Worm (Caenorhabditis elegans): ENCODE data around the gene F22H10.6.

F22H10.6 gene

ce11 chrX:16691045-16691444, at the start of gene F22H10.6:
Gene F22H10.6, minus strand, starts transcription at chrX:16691336.
- TF ChIP-seq egl-27 (tag; optimal IDR thresholded peaks at IDR 0.05) (no peak), mdl-1 (tag; optimal IDR thresholded peaks at IDR 0.05) (no peak)

ce11 chrX:16737478-16737877, 46.3 kb upstream of the F22H10.6 start:
- peak; percentile 41 for TF ChIP-seq C34F6.9 (tag; optimal IDR thresholded peaks at IDR 0.05)
- no peak for TF ChIP-seq ceh-82 (tag; optimal IDR thresholded peaks at IDR 0.05)
- TF ChIP-seq lsy-2 (tag; optimal IDR thresholded peaks at IDR 0.05): peak in 1 of 2 experiments; percentile 29
- peak; percentile 38 for TF ChIP-seq nhr-129 (tag; optimal IDR thresholded peaks at IDR 0.05)
- no peak for TF ChIP-seq nhr-77 (tag; optimal IDR thresholded peaks at IDR 0.05)
- TF ChIP-seq mdl-1 (tag; optimal IDR thresholded peaks at IDR 0.05): peak in 1 of 2 experiments; percentile 46
- TF ChIP-seq sma-9 (GFP tag; optimal IDR thresholded peaks at IDR 0.05): no peak
- TF ChIP-seq sma-9 (tag; optimal IDR thresholded peaks at IDR 0.05): no peak

- no peak for TF ChIP-seq F13H6.1 (tag; optimal IDR thresholded peaks at IDR 0.05)
- TF ChIP-seq nhr-77 (tag; optimal IDR thresholded peaks at IDR 0.05): no peak
- no peak for TF ChIP-seq nhr-237 (tag; optimal IDR thresholded peaks at IDR 0.05)
- TF ChIP-seq nhr-6 (tag; optimal IDR thresholded peaks at IDR 0.05): no peak
- no peak for TF ChIP-seq mbf-1 (tag; optimal IDR thresholded peaks at IDR 0.05)
These were observed 43.8 kb upstream of the F22H10.6 start for ce11 chrX:16734970-16735369.

ce11 chrX:16733411-16733810, 42.3 kb upstream of the F22H10.6 start:
- TF ChIP-seq F13H6.1 (tag; optimal IDR thresholded peaks at IDR 0.05): peak; percentile 19
- TF ChIP-seq nhr-129 (tag; optimal IDR thresholded peaks at IDR 0.05): peak; percentile 27
- no peak for TF ChIP-seq nhr-11 (tag; optimal IDR thresholded peaks at IDR 0.05)

- TF ChIP-seq C34F6.9 (tag; optimal IDR thresholded peaks at IDR 0.05) (peak; percentile 11), lsy-2 (tag; optimal IDR thresholded peaks at IDR 0.05) (peak in 1 of 2 experiments; percentile 22), skn-1 (tag; optimal IDR thresholded peaks at IDR 0.05) (no peak), mbf-1 (tag; optimal IDR thresholded peaks at IDR 0.05) (no peak), peb-1 (tag; optimal IDR thresholded peaks at IDR 0.05) (no peak), unc-55 (GFP tag; optimal IDR thresholded peaks at IDR 0.05) (peak; percentile 17), lin-39 (tag; optimal IDR thresholded peaks at IDR 0.05) (no peak), nhr-21 (tag; optimal IDR thresholded peaks at IDR 0.05) (no peak), ZK546.5 (tag; optimal IDR thresholded peaks at IDR 0.05) (no peak), egl-27 (tag; optimal IDR thresholded peaks at IDR 0.05) (no peak), elt-3 (tag; optimal IDR thresholded peaks at IDR 0.05) (no peak), Y55F3AM.14 (GFP tag; optimal IDR thresholded peaks at IDR 0.05) (no peak), sma-3 (GFP tag; optimal IDR thresholded peaks at IDR 0.05) (no peak), nhr-129 (tag; optimal IDR thresholded peaks at IDR 0.05) (peak; percentile 57), nhr-11 (tag; optimal IDR thresholded peaks at IDR 0.05) (no peak), nhr-23 (tag; optimal IDR thresholded peaks at IDR 0.05) (no peak), snpc-4 (tag; optimal IDR thresholded peaks at IDR 0.05) (no peak), ceh-82 (tag; optimal IDR thresholded peaks at IDR 0.05) (no peak), mdl-1 (tag; optimal IDR thresholded peaks at IDR 0.05) (peak in 1 of 2 experiments; percentile 33), ztf-4 (tag; optimal IDR thresholded peaks at IDR 0.05) (no peak), nhr-25 (tag; optimal IDR thresholded peaks at IDR 0.05) (no peak), F13H6.1 (tag; optimal IDR thresholded peaks at IDR 0.05) (peak; percentile 15), nhr-10 (tag; optimal IDR thresholded peaks at IDR 0.05) (no peak), crh-2 (tag; optimal IDR thresholded peaks at IDR 0.05) (no peak), lin-11 (tag; optimal IDR thresholded peaks at IDR 0.05) (no peak), sma-9 (GFP tag; optimal IDR thresholded peaks at IDR 0.05) (no peak), sma-9 (tag; optimal IDR thresholded peaks at IDR 0.05) (no peak)
These were observed 41.1 kb upstream of the F22H10.6 start for ce11 chrX:16732259-16732658.

ce11 chrX:16731167-16731566, 40.0 kb upstream of the F22H10.6 start:
- no peak for TF ChIP-seq ztf-1 (GFP tag; conservative IDR thresholded peaks at IDR 0.05)
- no peak for TF ChIP-seq R02D3.7 (tag; optimal IDR thresholded peaks at IDR 0.05)
- no peak for TF ChIP-seq gmeb-1 (tag; optimal IDR thresholded peaks at IDR 0.05)
- no peak for TF ChIP-seq nhr-6 (tag; optimal IDR thresholded peaks at IDR 0.05)
- no peak for TF ChIP-seq mbf-1 (tag; optimal IDR thresholded peaks at IDR 0.05)
- TF ChIP-seq egl-27 (tag; optimal IDR thresholded peaks at IDR 0.05): no peak
- no peak for TF ChIP-seq lin-39 (tag; optimal IDR thresholded peaks at IDR 0.05)
- TF ChIP-seq ama-1 (optimal IDR thresholded peaks at IDR 0.05): no peak
- TF ChIP-seq ceh-82 (tag; optimal IDR thresholded peaks at IDR 0.05): no peak
- no peak for TF ChIP-seq nhr-129 (tag; optimal IDR thresholded peaks at IDR 0.05)
- TF ChIP-seq sma-3 (GFP tag; optimal IDR thresholded peaks at IDR 0.05): no peak
- TF ChIP-seq snpc-4 (tag; optimal IDR thresholded peaks at IDR 0.05): no peak
- TF ChIP-seq mdl-1 (tag; optimal IDR thresholded peaks at IDR 0.05): no peak
- TF ChIP-seq nhr-77 (tag; optimal IDR thresholded peaks at IDR 0.05): no peak
- no peak for TF ChIP-seq lin-13 (GFP tag; optimal IDR thresholded peaks at IDR 0.05)

Measured in whole organism, L2 larva.